Worm (Caenorhabditis elegans): Measurements from ENCODE around the gene Y116A8C.470.

The Y116A8C.470 gene

ce11 chrIV:16925363-16925863, 6.3 kb upstream of the Y116A8C.470 start:
- TF ChIP-seq Y55F3AM.14 (GFP tag; optimal IDR thresholded peaks at IDR 0.05), result no peak
- TF ChIP-seq nhr-10 (tag; optimal IDR thresholded peaks at IDR 0.05), result no peak
- no peak for TF ChIP-seq unc-62 (GFP tag; optimal IDR thresholded peaks at IDR 0.05)
- TF ChIP-seq lin-11 (tag; optimal IDR thresholded peaks at IDR 0.05), result no peak
- TF ChIP-seq dmd-4 (tag; optimal IDR thresholded peaks at IDR 0.05), result no peak
- no peak for TF ChIP-seq snpc-4 (tag; optimal IDR thresholded peaks at IDR 0.05)
- TF ChIP-seq gmeb-1 (tag; optimal IDR thresholded peaks at IDR 0.05), result no peak
- TF ChIP-seq egl-27 (tag; optimal IDR thresholded peaks at IDR 0.05), result no peak
- TF ChIP-seq lsy-2 (tag; optimal IDR thresholded peaks at IDR 0.05), result no peak
- no peak for TF ChIP-seq crh-2 (tag; optimal IDR thresholded peaks at IDR 0.05)

- TF ChIP-seq ama-1 (optimal IDR thresholded peaks at IDR 0.05) (no peak), ztf-11 (tag; optimal IDR thresholded peaks at IDR 0.05) (no peak), fos-1 (tag; optimal IDR thresholded peaks at IDR 0.05) (no peak), ztf-1 (GFP tag; conservative IDR thresholded peaks at IDR 0.05) (no peak), mdl-1 (tag; optimal IDR thresholded peaks at IDR 0.05) (no peak), zag-1 (tag; optimal IDR thresholded peaks at IDR 0.05) (no peak), unc-39 (tag; optimal IDR thresholded peaks at IDR 0.05) (no peak), snpc-4 (tag; optimal IDR thresholded peaks at IDR 0.05) (no peak)
Measured at ce11 chrIV:16924092-16924491, 5.0 kb upstream of the Y116A8C.470 start, which contains the start of gene nep-24. TSS of gene nep-24 (plus strand) at chrIV:16924392.

DNA sequence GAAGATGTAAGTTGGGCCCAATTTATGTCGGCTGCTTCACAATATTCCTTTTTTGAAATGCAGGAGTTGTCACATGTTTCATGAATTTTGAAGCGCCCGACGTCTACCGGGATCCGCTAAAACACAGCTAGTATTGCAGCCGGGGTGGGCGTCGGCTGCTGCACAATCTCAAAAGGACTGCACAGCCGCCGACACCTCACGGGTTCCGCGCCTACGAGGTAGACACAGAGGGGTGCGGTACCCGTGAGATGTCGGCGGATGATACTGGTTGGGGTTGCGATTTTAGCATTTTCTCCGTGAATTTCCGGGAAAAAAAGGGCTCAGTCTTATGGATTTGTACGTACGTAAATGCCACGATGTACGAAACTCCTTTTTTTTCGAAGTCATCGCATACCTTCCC, 2.9 kb upstream of the Y116A8C.470 start:
- TF ChIP-seq unc-39 (tag; optimal IDR thresholded peaks at IDR 0.05) (no peak), Y55F3AM.14 (GFP tag; optimal IDR thresholded peaks at IDR 0.05) (no peak), sem-4 (tag; optimal IDR thresholded peaks at IDR 0.05) (no peak), aly-2 (tag; optimal IDR thresholded peaks at IDR 0.05) (no peak), ceh-82 (tag; optimal IDR thresholded peaks at IDR 0.05) (no peak), gmeb-1 (tag; optimal IDR thresholded peaks at IDR 0.05) (no peak)

DNA sequence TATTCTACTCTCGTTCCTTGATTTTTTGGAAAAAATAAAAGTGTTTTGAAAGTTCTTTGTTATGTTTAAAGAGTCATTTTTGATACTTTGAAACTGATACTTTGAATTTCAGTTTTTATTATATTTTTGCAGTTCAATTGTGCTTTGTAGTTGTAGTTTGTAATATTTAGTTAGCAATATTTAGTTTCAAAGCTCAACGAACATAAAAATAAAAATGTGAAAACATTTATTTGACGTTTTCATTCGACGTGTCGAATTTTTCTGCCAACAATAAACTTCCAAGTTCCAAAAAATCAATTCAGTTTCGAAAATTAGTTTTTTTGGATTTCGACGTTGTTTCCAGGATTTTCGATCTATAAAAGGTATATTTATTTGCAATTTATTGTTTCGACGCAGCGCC, 929 bp upstream of the Y116A8C.470 start, which contains the start of gene nep-23:
Gene nep-23, plus strand, starts transcription at position 301 of the 400 bp plus-strand sequence.
- TF ChIP-seq fos-1 (tag; optimal IDR thresholded peaks at IDR 0.05) (no peak), sem-4 (tag; optimal IDR thresholded peaks at IDR 0.05) (no peak), ztf-11 (tag; optimal IDR thresholded peaks at IDR 0.05) (no peak), ceh-82 (tag; optimal IDR thresholded peaks at IDR 0.05) (no peak), peb-1 (tag; optimal IDR thresholded peaks at IDR 0.05) (no peak), lin-13 (GFP tag; optimal IDR thresholded peaks at IDR 0.05) (no peak), mab-5 (tag; optimal IDR thresholded peaks at IDR 0.05) (no peak), ama-1 (optimal IDR thresholded peaks at IDR 0.05) (no peak), elt-3 (tag; optimal IDR thresholded peaks at IDR 0.05) (no peak), ztf-1 (GFP tag; conservative IDR thresholded peaks at IDR 0.05) (no peak)

DNA sequence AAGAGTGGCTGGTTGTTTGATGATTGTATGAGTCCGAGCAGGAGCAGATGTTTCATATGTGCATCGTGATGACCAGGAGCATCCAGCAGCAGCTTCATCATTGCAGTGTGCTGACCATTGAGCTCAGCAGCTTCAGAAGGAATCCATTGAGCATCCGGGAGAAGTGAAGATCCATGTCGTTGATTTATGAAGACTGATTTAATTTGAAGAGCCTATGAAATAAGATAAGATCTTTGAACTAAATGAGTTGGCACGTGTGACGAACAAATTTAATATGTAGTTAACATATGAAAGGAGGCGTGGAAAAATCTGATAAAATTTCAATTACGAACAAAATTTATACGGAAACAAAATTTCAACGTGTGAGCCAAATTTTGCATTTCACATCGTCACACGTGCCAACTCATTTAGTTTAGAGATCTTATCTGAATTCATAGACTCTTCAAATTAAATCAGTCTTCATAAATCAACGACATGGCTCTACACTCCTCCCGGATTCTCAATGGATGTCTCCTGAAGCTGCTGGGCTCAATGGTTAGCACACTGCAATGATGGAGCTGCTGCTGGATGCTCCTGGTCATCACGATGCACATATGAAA, 1.2 kb downstream of the Y116A8C.470 start, which contains the start of the genes Y116A8C.469 and Y116A8C.468:
Gene Y116A8C.469, minus strand, starts transcription at position 101 of the 599 bp plus-strand sequence.
Gene Y116A8C.468, plus strand, starts transcription at position 549 of the 599 bp plus-strand sequence.
- TF ChIP-seq unc-62 (GFP tag; optimal IDR thresholded peaks at IDR 0.05) (no peak), aly-2 (tag; optimal IDR thresholded peaks at IDR 0.05) (no peak), ceh-82 (tag; optimal IDR thresholded peaks at IDR 0.05) (no peak), Y55F3AM.14 (GFP tag; optimal IDR thresholded peaks at IDR 0.05) (no peak), mbf-1 (tag; optimal IDR thresholded peaks at IDR 0.05) (no peak), lin-39 (tag; optimal IDR thresholded peaks at IDR 0.05) (no peak), C34F6.9 (tag; optimal IDR thresholded peaks at IDR 0.05) (no peak), gmeb-1 (tag; optimal IDR thresholded peaks at IDR 0.05) (no peak), alr-1 (tag; optimal IDR thresholded peaks at IDR 0.05) (no peak), F13H6.1 (tag; optimal IDR thresholded peaks at IDR 0.05) (no peak), nhr-25 (tag; optimal IDR thresholded peaks at IDR 0.05) (no peak), lin-13 (GFP tag; optimal IDR thresholded peaks at IDR 0.05) (no peak), ama-1 (optimal IDR thresholded peaks at IDR 0.05) (no peak), ceh-16 (tag; optimal IDR thresholded peaks at IDR 0.05) (no peak), mab-5 (tag; optimal IDR thresholded peaks at IDR 0.05) (no peak), crh-2 (tag; optimal IDR thresholded peaks at IDR 0.05) (no peak), fos-1 (tag; optimal IDR thresholded peaks at IDR 0.05) (no peak), skn-1 (tag; optimal IDR thresholded peaks at IDR 0.05) (no peak), dmd-4 (tag; optimal IDR thresholded peaks at IDR 0.05) (no peak), blmp-1 (tag; optimal IDR thresholded peaks at IDR 0.05; ENCODE audit: insufficient read depth) (no peak)
